Worm (Caenorhabditis elegans): ENCODE results near the gene R13H4.5.
"Not testable (repeated sequence)": the region's sequence is repeated elsewhere in the genome, so short reads cannot be mapped to it uniquely, and the experiment has no call there.

R13H4.5 gene

ce11 chrV:11822461-11822939 lies 38.0 kb upstream of the R13H4.5 start, which contains the start of gene pyc-1:
Gene pyc-1, minus strand, starts transcription at chrV:11822529.
- TF ChIP-seq tbp1 (GFP tag; optimal IDR thresholded peaks at IDR 0.05) (peak; percentile 16), ama-1 (optimal IDR thresholded peaks at IDR 0.05) (peak; percentile 7), ama-1 (GFP tag; optimal IDR thresholded peaks at IDR 0.05) (no peak), nhr-80 (tag; optimal IDR thresholded peaks at IDR 0.05) (peak; percentile 32), F23B12.7 (tag; optimal IDR thresholded peaks at IDR 0.05; ENCODE audit: insufficient read depth) (peak; percentile 24), attf-6 (GFP tag; IDR thresholded peaks at IDR 0.05) (no peak), sptf-2 (GFP tag; optimal IDR thresholded peaks at IDR 0.05) (no peak), lin-40 (tag; optimal IDR thresholded peaks at IDR 0.05) (peak; percentile 23), snpc-4 (GFP tag; optimal IDR thresholded peaks at IDR 0.05) (no peak), snpc-4 (tag; optimal IDR thresholded peaks at IDR 0.05) (peak in 2 of 4 experiments; percentile 2 to 28), lin-26 (GFP tag; IDR thresholded peaks at IDR 0.05) (0 out of 2 replicates have a peak, but pooled peaks have one; percentile 34), somi-1 (GFP tag; optimal IDR thresholded peaks at IDR 0.05) (peak; percentile 6), akir-1 (GFP tag; optimal IDR thresholded peaks at IDR 0.05) (no peak), ceh-91 (GFP tag; IDR thresholded peaks at IDR 0.05) (no peak), hsf-1 (GFP tag; IDR thresholded peaks at IDR 0.05) (0 out of 2 replicates have a peak, but pooled peaks have one; percentile 4), pha-4 (tag; optimal IDR thresholded peaks at IDR 0.05) (peak; percentile 55), ets-4 (GFP tag; optimal IDR thresholded peaks at IDR 0.05) (peak; percentile 8), attf-5 (GFP tag; optimal IDR thresholded peaks at IDR 0.05) (peak; percentile 42), cebp-1 (GFP tag; IDR thresholded peaks at IDR 0.05) (no peak), cebp-1 (tag; optimal IDR thresholded peaks at IDR 0.05) (peak; percentile 2)

ce11 chrV:11823125-11823833 lies 37.2 kb upstream of the R13H4.5 start:
- TF ChIP-seq nfyb-1 (GFP tag; IDR thresholded peaks at IDR 0.05) (peak; percentile 72), ama-1 (optimal IDR thresholded peaks at IDR 0.05) (peak; percentile 45), K11D2.4 (GFP tag; IDR thresholded peaks at IDR 0.05) (0 out of 2 replicates have a peak, but pooled peaks have one; percentile 28)
- not testable (repeated sequence) for TF ChIP-seq ama-1 (GFP tag; optimal IDR thresholded peaks at IDR 0.05)

- TF ChIP-seq atf-7 (tag; optimal IDR thresholded peaks at IDR 0.05) (peak; percentile 53), somi-1 (GFP tag; optimal IDR thresholded peaks at IDR 0.05) (peak; percentile 60), pbrm-1 (GFP tag; IDR thresholded peaks at IDR 0.05) (no peak), rec-8 (tag; optimal IDR thresholded peaks at IDR 0.05) (no peak), rcor-1 (GFP tag; IDR thresholded peaks at IDR 0.05) (0 out of 2 replicates have a peak, but pooled peaks have one; percentile 18), C06A6.2 (GFP tag; conservative IDR thresholded peaks at IDR 0.05) (0 out of 2 replicates have a peak, but pooled peaks have one; percentile 14), unc-62 (GFP tag; optimal IDR thresholded peaks at IDR 0.05) (peak; percentile 3), lsy-27 (tag; optimal IDR thresholded peaks at IDR 0.05; ENCODE audit: borderline replicate concordance, insufficient read depth) (no peak), rpc-1 (optimal IDR thresholded peaks at IDR 0.05) (no peak), rpc-1 (tag; optimal IDR thresholded peaks at IDR 0.05) (no peak), nhr-90 (tag; optimal IDR thresholded peaks at IDR 0.05) (peak; percentile 14), nhr-80 (tag; optimal IDR thresholded peaks at IDR 0.05) (peak; percentile 65), egrh-3 (GFP tag; IDR thresholded peaks at IDR 0.05) (no peak), lin-40 (tag; optimal IDR thresholded peaks at IDR 0.05) (peak; percentile 57), ZK185.1 (tag; optimal IDR thresholded peaks at IDR 0.05; ENCODE audit: poor library complexity, severe bottlenecking) (peak; percentile 38), ztf-26 (tag; optimal IDR thresholded peaks at IDR 0.05) (peak; percentile 38), let-607 (tag; optimal IDR thresholded peaks at IDR 0.05) (peak in 1 of 2 experiments; percentile 50), tbp1 (GFP tag; optimal IDR thresholded peaks at IDR 0.05) (peak; percentile 57), mes-4 (tag; optimal IDR thresholded peaks at IDR 0.05) (no peak), K12H6.12 (tag; optimal IDR thresholded peaks at IDR 0.05) (no peak), hlh-12 (tag; optimal IDR thresholded peaks at IDR 0.05) (no peak), attf-5 (GFP tag; optimal IDR thresholded peaks at IDR 0.05) (peak; percentile 60), Y53F4B.3 (GFP tag; IDR thresholded peaks at IDR 0.05) (no peak), cebp-2 (GFP tag; IDR thresholded peaks at IDR 0.05) (no peak), mcd-1 (GFP tag; IDR thresholded peaks at IDR 0.05) (peak; percentile 43; the same call in 1 of the 2 replicates), B0035.1 (tag; optimal IDR thresholded peaks at IDR 0.05) (no peak), F52B5.7 (tag; optimal IDR thresholded peaks at IDR 0.05) (peak; percentile 46)
Measured at ce11 chrV:11823978-11824377, 36.5 kb upstream of the R13H4.5 start.
